Worm (Caenorhabditis elegans) whole organism, young adult: ENCODE data around the gene ska-3.

Source experiments
- C17E4.6 ChIP-seq: fragments of 200-800 bp; sonication (Bioruptor generic); IDR thresholded peaks from 2 replicates; pipeline ENCODE4 v1.3.6; 2022; ENCODE audit warnings: missing genetic modification reagents, missing genetic modification characterization, missing compliant biosample characterization
- T26A5.8 ChIP-seq: sonication (generic microtip); optimal IDR thresholded peaks from 2 replicates; lab custom pipeline; 2016; ENCODE audit warnings: missing genetic modification characterization, missing compliant biosample characterization
- bed-2 ChIP-seq: fragments of 200-800 bp; sonication (Bioruptor generic); IDR thresholded peaks from 2 replicates; pipeline ENCODE4 v1.3.6; 2022; ENCODE audit warnings: missing genetic modification reagents, missing genetic modification characterization, missing compliant biosample characterization
- nfya-1 ChIP-seq: sonication (generic microtip); optimal IDR thresholded peaks from 2 replicates; lab custom pipeline; 2017; ENCODE audit warnings: antibody characterized with exemption, missing compliant biosample characterization, missing genetic modification characterization, borderline replicate concordance; ENCODE audit not compliant: insufficient read depth
- nhr-27 ChIP-seq: fragments of 200-800 bp; sonication (Bioruptor generic); optimal IDR thresholded peaks from 2 replicates; lab custom pipeline; 2018; ENCODE audit warnings: mild to moderate bottlenecking, missing genetic modification characterization, moderate library complexity, missing compliant biosample characterization
- nhr-80 ChIP-seq: sonication (generic microtip); optimal IDR thresholded peaks from 2 replicates; lab custom pipeline; 2016; ENCODE audit warnings: missing genetic modification characterization, missing compliant biosample characterization
- pha-4 ChIP-seq: fragments of 150-350 bp; sonication (generic microtip); optimal IDR thresholded peaks from 2 replicates; lab custom pipeline; 2014; ENCODE audit warnings: missing biosample characterization, missing genetic modification reagents, missing genetic modification characterization
- snpc-4 ChIP-seq, 5 experiments: fragments of 150-350 bp in 1 of 5; sonication (generic microtip) in 4 of 5; optimal IDR thresholded peaks; 2 replicates each; lab custom pipeline; 2014 to 2018; ENCODE audit warnings: missing genetic modification characterization in 5 of 5, missing biosample characterization in 3 of 5, antibody characterized with exemption in 2 of 5, mild to moderate bottlenecking in 2 of 5, missing compliant biosample characterization in 2 of 5, missing genotype in 2 of 5, moderate library complexity in 2 of 5, missing genetic modification reagents in 1 of 5
- tbx-9 ChIP-seq: sonication (generic microtip); optimal IDR thresholded peaks from 2 replicates; lab custom pipeline; 2016; ENCODE audit warnings: borderline replicate concordance, missing genetic modification characterization, inconsistent platforms, missing compliant biosample characterization
- unc-62 ChIP-seq: fragments of 150-350 bp; optimal IDR thresholded peaks from 2 replicates; lab custom pipeline; 2014; ENCODE audit warnings: missing biosample characterization, missing genetic modification reagents, missing genetic modification characterization

DNA sequence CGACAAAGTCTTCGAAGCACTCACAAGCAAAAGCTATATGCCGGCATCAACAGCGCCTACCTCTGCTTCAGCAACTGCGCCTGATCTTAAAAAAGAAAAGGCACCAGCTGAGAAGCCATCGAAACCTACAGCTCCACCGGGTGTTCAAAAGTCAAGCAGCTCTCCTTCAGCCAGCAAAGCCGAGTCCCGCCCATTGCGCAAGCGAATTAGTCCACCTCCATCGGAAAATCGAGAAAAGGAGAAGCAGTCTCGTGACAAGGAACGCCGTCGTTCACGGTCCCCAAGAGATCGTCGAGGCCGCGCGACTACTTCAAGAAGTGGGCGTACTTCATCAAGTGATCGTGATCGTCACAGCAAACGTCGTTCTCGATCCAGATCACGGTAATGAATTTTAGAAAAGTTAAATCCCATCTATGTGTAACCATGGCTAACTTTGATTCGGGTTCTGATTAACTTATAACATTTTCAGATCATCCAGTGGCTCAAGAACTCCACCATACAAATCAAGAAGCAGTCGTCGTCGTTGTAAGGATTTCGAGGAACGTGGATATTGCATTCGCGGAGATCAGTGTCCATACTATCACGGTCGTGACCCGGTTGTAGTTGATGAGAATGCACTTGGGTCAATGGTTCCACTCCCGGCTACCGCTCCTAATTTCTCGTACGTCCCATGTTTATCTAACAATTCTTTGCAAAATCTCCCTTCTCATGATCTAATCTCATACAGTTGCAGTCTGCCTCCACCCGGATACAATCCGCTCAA is 33.3 kb upstream of the ska-3 start:
- TF ChIP-seq unc-62 (GFP tag; lab: Kevin White, UChicago) (no peak), pha-4 (tag; lab: Kevin White, UChicago) (no peak), bed-2 (GFP tag; lab: Robert Waterston, UW) (no peak), nhr-80 (tag; lab: Kevin White, UChicago) (no peak), tbx-9 (tag; lab: Kevin White, UChicago) (no peak), snpc-4 (GFP tag; optimal IDR thresholded peaks at IDR 0.05; lab: Kevin White, UChicago) (no peak), snpc-4 (tag; optimal IDR thresholded peaks at IDR 0.05; lab: Kevin White, UChicago) (no peak), nfya-1 (tag; lab: Kevin White, UChicago) (no peak), T26A5.8 (tag; lab: Kevin White, UChicago) (no peak), C17E4.6 (GFP tag; lab: Robert Waterston, UW) (no peak), nhr-27 (no peak)
